Fruit fly (Drosophila melanogaster) S2 (cell line): ENCODE results near the gene Ipk2.

Source experiments
- CG8478 ChIP-seq: fragments of >200 bp; optimal IDR thresholded peaks from 2 replicates; lab custom pipeline; 2018
- CTCF ChIP-seq, 2 experiments: fragments of >200 bp; optimal IDR thresholded peaks; 2 replicates each; lab custom pipeline; 2018

DNA sequence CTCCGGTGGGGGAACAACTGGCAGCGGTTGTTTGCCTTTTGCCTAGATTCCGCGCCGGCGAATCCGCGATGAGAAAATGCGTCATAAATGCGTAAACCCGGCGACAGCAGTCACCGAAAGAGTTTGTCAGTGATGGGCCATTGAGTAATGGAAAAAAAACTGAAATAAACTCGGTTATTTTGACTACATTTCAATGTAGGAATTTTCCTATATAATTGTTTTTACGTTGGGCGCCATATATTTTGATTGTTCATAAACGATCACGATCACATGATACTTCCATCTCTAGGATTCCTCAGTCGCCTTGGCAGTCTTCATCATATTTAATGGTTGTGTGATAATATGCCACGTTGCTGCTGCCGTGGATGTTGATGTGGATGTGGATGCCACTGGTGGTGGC lies 34.1 kb upstream of the Ipk2 start:
- TF ChIP-seq CTCF (optimal IDR thresholded peaks at IDR 0.05; lab: Kevin White, UChicago) (no peak), CG8478 (no peak)
